Worm (Caenorhabditis elegans) whole organism, late embryonic: ENCODE measurements around the gene frg-1.

Experiments used
- C08G9.2 ChIP-seq: sonication (generic microtip); optimal IDR thresholded peaks from 2 replicates; lab custom pipeline; 2016; ENCODE audit warnings: mild to moderate bottlenecking, missing genetic modification characterization, moderate library complexity, missing compliant biosample characterization
- C38D4.7 ChIP-seq: fragments of 200-800 bp; sonication (Bioruptor generic); optimal IDR thresholded peaks from 2 replicates; lab custom pipeline; 2018; ENCODE audit warnings: mild to moderate bottlenecking, missing genetic modification characterization, moderate library complexity, missing compliant biosample characterization
- F13H6.1 ChIP-seq: sonication (generic microtip); optimal IDR thresholded peaks from 2 replicates; lab custom pipeline; 2016; ENCODE audit warnings: missing genetic modification characterization, missing compliant biosample characterization
- K02D7.2 ChIP-seq: sonication (generic microtip); optimal IDR thresholded peaks from 2 replicates; lab custom pipeline; 2017; ENCODE audit warnings: mild to moderate bottlenecking, missing genetic modification characterization, missing compliant biosample characterization
- T23F11.4 ChIP-seq: fragments of 200-800 bp; sonication (Bioruptor generic); optimal IDR thresholded peaks from 2 replicates; lab custom pipeline; 2018; ENCODE audit warnings: mild to moderate bottlenecking, missing genetic modification characterization, missing compliant biosample characterization
- ahr-1 ChIP-seq: sonication (generic microtip); optimal IDR thresholded peaks from 2 replicates; lab custom pipeline; 2016; ENCODE audit warnings: missing genetic modification characterization, missing compliant biosample characterization
- ceh-22 ChIP-seq: sonication (generic microtip); optimal IDR thresholded peaks from 2 replicates; lab custom pipeline; 2017; ENCODE audit warnings: missing biosample characterization, missing genetic modification characterization
- ceh-24 ChIP-seq: sonication (generic microtip); optimal IDR thresholded peaks from 2 replicates; lab custom pipeline; 2016; ENCODE audit warnings: mild to moderate bottlenecking, missing genetic modification characterization, missing compliant biosample characterization
- ceh-30 ChIP-seq: fragments of 150-350 bp; optimal IDR thresholded peaks from 2 replicates; lab custom pipeline; 2014; ENCODE audit warnings: missing biosample characterization, missing genetic modification characterization
- ceh-45 ChIP-seq: fragments of 200-800 bp; sonication (Bioruptor generic); IDR thresholded peaks from 2 replicates; pipeline ENCODE4 v1.3.6; 2022; ENCODE audit warnings: missing genetic modification reagents, missing genetic modification characterization, missing compliant biosample characterization
- ceh-48 ChIP-seq: sonication (generic microtip); optimal IDR thresholded peaks from 2 replicates; lab custom pipeline; 2016; ENCODE audit warnings: missing genetic modification characterization, inconsistent platforms, missing compliant biosample characterization
- ceh-6 ChIP-seq: fragments of 200-800 bp; sonication (Bioruptor generic); optimal IDR thresholded peaks from 2 replicates; lab custom pipeline; 2018; ENCODE audit warnings: mild to moderate bottlenecking, missing genetic modification characterization, missing compliant biosample characterization
- ceh-9 ChIP-seq: sonication (generic microtip); optimal IDR thresholded peaks from 2 replicates; lab custom pipeline; 2016; ENCODE audit warnings: mild to moderate bottlenecking, missing genetic modification characterization, inconsistent platforms, missing compliant biosample characterization
- dmd-4 ChIP-seq: sonication (generic microtip); optimal IDR thresholded peaks from 2 replicates; lab custom pipeline; 2016; ENCODE audit warnings: borderline replicate concordance, missing genetic modification characterization, missing compliant biosample characterization
- elt-2 ChIP-seq: sonication (generic microtip); optimal IDR thresholded peaks from 2 replicates; lab custom pipeline; 2016; ENCODE audit warnings: missing genetic modification reagents, missing genetic modification characterization, missing compliant biosample characterization
- elt-4 ChIP-seq: sonication (generic microtip); optimal IDR thresholded peaks from 2 replicates; lab custom pipeline; 2016; ENCODE audit warnings: missing genetic modification characterization, missing compliant biosample characterization
- fax-1 ChIP-seq: sonication (generic microtip); optimal IDR thresholded peaks from 2 replicates; lab custom pipeline; 2016; ENCODE audit warnings: missing genotype, missing genetic modification characterization, missing compliant biosample characterization
- fkh-10 ChIP-seq: fragments of 150-350 bp; optimal IDR thresholded peaks from 2 replicates; lab custom pipeline; 2014; ENCODE audit warnings: missing biosample characterization, missing genetic modification reagents, missing genetic modification characterization
- fkh-6 ChIP-seq: sonication (generic microtip); optimal IDR thresholded peaks from 2 replicates; lab custom pipeline; 2016; ENCODE audit warnings: missing genetic modification characterization, missing compliant biosample characterization
- hlh-13 ChIP-seq: fragments of 200-800 bp; sonication (Bioruptor generic); optimal IDR thresholded peaks from 2 replicates; lab custom pipeline; 2018; ENCODE audit warnings: mild to moderate bottlenecking, missing genetic modification characterization, missing compliant biosample characterization
- hlh-30 ChIP-seq: sonication (generic microtip); optimal IDR thresholded peaks from 2 replicates; lab custom pipeline; 2017; ENCODE audit warnings: antibody characterized with exemption, missing genetic modification characterization, missing compliant biosample characterization; ENCODE audit not compliant: insufficient read depth
- lim-6 ChIP-seq: sonication (generic microtip); optimal IDR thresholded peaks from 2 replicates; lab custom pipeline; 2016; ENCODE audit warnings: missing genetic modification characterization, missing compliant biosample characterization
- madf-2 ChIP-seq: sonication (generic microtip); optimal IDR thresholded peaks from 2 replicates; lab custom pipeline; 2017; ENCODE audit warnings: missing genetic modification characterization, missing compliant biosample characterization
- mec-3 ChIP-seq: sonication (generic microtip); optimal IDR thresholded peaks from 2 replicates; lab custom pipeline; 2016; ENCODE audit warnings: borderline replicate concordance, missing genetic modification characterization, missing compliant biosample characterization
- nfya-1 ChIP-seq: sonication (generic microtip); optimal IDR thresholded peaks from 2 replicates; lab custom pipeline; 2017; ENCODE audit warnings: missing genetic modification characterization, mild to moderate bottlenecking, missing compliant biosample characterization, antibody characterized with exemption, moderate library complexity
- npax-4 ChIP-seq: sonication (generic microtip); optimal IDR thresholded peaks from 2 replicates; lab custom pipeline; 2016; ENCODE audit warnings: missing genetic modification characterization, missing compliant biosample characterization
- pag-3 ChIP-seq: sonication (generic microtip); optimal IDR thresholded peaks from 2 replicates; lab custom pipeline; 2016; ENCODE audit warnings: missing compliant biosample characterization, missing genetic modification characterization, borderline replicate concordance
- pqm-1 ChIP-seq: sonication (generic microtip); optimal IDR thresholded peaks from 2 replicates; lab custom pipeline; 2016; ENCODE audit warnings: missing genetic modification characterization, missing compliant biosample characterization
- pros-1 ChIP-seq: fragments of 150-350 bp; optimal IDR thresholded peaks from 2 replicates; lab custom pipeline; 2014; ENCODE audit warnings: missing biosample characterization, missing genetic modification reagents, missing genetic modification characterization
- ref-2 ChIP-seq: sonication (generic microtip); optimal IDR thresholded peaks from 2 replicates; lab custom pipeline; 2016; ENCODE audit warnings: missing genetic modification characterization, missing compliant biosample characterization
- sdc-2 ChIP-seq: sonication (generic microtip); optimal IDR thresholded peaks from 2 replicates; lab custom pipeline; 2016; ENCODE audit warnings: missing genotype, missing genetic modification characterization, missing compliant biosample characterization
- sox-4 ChIP-seq: sonication (generic microtip); optimal IDR thresholded peaks from 2 replicates; lab custom pipeline; 2017; ENCODE audit warnings: mild to moderate bottlenecking, missing genetic modification characterization, inconsistent platforms, missing compliant biosample characterization
- tbx-2 ChIP-seq: sonication (generic microtip); optimal IDR thresholded peaks from 2 replicates; lab custom pipeline; 2016; ENCODE audit warnings: missing genetic modification characterization, missing compliant biosample characterization
- ttx-3 ChIP-seq: sonication (generic microtip); optimal IDR thresholded peaks from 2 replicates; lab custom pipeline; 2016; ENCODE audit warnings: missing genetic modification reagents, missing genetic modification characterization, missing compliant biosample characterization
- unc-3 ChIP-seq, 2 experiments: fragments of 200-800 bp in 1 of 2; sonication (Bioruptor generic) in 1 of 2; sonication (generic microtip) in 1 of 2; conservative IDR thresholded peaks in 1 of 2; optimal IDR thresholded peaks in 1 of 2; 2 replicates each; pipeline versions ENCODE4 v1.3.6 to Lab custom; 2016 to 2022; ENCODE audit warnings: missing compliant biosample characterization in 2 of 2, missing genetic modification characterization in 2 of 2, missing genetic modification reagents in 1 of 2
- unc-42 ChIP-seq: sonication (generic microtip); optimal IDR thresholded peaks from 2 replicates; lab custom pipeline; 2016; ENCODE audit warnings: missing genotype, missing genetic modification characterization, missing compliant biosample characterization
- unc-55 ChIP-seq: sonication (generic microtip); optimal IDR thresholded peaks from 2 replicates; lab custom pipeline; 2017; ENCODE audit warnings: missing biosample characterization, missing genetic modification reagents, missing genetic modification characterization

frg-1 gene

DNA sequence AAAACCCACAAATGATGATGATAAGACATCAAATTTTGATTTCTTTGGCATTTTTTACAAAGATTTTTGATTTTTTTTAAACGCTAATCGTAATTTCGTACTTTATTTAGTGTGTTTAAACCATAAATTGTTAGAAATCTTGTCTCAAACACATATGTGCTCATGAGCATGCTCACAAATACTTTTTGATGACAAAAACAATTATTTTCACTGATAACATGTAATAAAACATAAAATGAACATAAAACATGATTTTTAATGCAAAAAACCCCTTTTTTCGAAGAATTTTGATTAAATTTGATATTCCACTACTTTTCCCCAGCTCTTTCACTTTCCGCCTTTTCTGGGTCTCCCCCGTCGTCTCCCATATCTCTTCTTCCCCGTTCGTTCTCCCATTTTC lies 46.2 kb upstream of the frg-1 start:
- TF ChIP-seq ttx-3 (tag; lab: Kevin White, UChicago): no peak
- TF ChIP-seq madf-2 (tag; lab: Kevin White, UChicago): no peak
- TF ChIP-seq ceh-48 (tag; lab: Kevin White, UChicago): no peak
- TF ChIP-seq tbx-2 (tag; lab: Kevin White, UChicago): no peak
- no peak for TF ChIP-seq fkh-10
- no peak for TF ChIP-seq fkh-6 (tag; lab: Kevin White, UChicago)
- no peak for TF ChIP-seq sdc-2 (tag; lab: Kevin White, UChicago)
- no peak for TF ChIP-seq ceh-6 (GFP tag; lab: Kevin White, UChicago)
- no peak for TF ChIP-seq C38D4.7 (GFP tag; lab: Kevin White, UChicago)
- TF ChIP-seq pqm-1 (tag; lab: Kevin White, UChicago): no peak
- TF ChIP-seq pag-3 (tag; lab: Kevin White, UChicago): no peak
- TF ChIP-seq ceh-45 (GFP tag; lab: Robert Waterston, UW): no peak
- no peak for TF ChIP-seq sox-4 (tag; lab: Kevin White, UChicago)
- TF ChIP-seq C08G9.2 (tag; lab: Kevin White, UChicago): no peak
- TF ChIP-seq ceh-24 (tag; lab: Kevin White, UChicago): no peak
- TF ChIP-seq pros-1: no peak
- no peak for TF ChIP-seq lim-6 (tag; lab: Kevin White, UChicago)
- TF ChIP-seq F13H6.1 (tag; lab: Kevin White, UChicago): no peak
- no peak for TF ChIP-seq fax-1
- no peak for TF ChIP-seq unc-55 (GFP tag; lab: Kevin White, UChicago)

DNA sequence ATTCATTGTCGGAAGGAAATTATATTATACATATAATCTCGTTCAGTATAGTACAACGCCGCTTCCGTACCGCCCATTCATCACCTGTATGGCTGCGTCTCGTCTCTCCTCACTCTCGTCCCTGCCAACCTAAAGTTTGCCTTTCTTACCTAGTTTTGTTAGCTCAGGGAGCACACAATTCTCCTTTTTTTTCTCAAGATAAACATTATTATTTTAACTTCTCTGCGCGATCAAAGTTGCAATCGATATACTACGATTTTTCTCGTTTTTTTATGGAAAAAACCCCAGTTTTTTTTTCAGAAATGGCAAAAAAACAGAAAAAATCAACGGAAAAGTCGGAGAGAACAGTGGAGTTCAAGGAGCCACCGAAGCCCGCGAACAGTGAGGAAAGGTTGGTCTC lies 44.5 kb upstream of the frg-1 start, which contains the start of gene epg-3:
epg-3 (plus strand) TSS at position 301 of the 400 bp plus-strand sequence.
- TF ChIP-seq npax-4 (tag; lab: Kevin White, UChicago) (no peak), mec-3 (tag; lab: Kevin White, UChicago) (no peak), ceh-9 (tag; lab: Kevin White, UChicago) (no peak), ref-2 (tag; lab: Kevin White, UChicago) (no peak), fax-1 (no peak)
- TF ChIP-seq, all 69 proteins: peak for 0

DNA sequence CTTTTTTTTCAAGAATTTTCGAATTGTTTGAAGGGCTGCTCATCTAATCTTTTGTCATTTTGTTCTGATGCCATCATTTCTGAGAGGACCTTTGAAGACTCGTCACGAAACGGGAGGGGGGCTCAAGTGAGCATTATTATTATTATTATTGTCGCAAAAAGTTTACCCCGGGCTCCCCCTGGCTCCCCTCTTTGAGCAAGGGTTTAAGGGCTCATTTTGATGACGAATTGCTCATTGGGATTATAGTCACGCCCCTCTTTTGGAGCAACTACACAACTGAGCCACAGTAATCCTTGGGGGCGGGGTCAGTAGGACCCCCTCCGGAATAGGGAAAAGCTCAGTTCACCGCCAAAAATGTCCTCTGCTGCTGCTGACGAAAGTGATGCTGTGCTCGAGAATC lies 36.7 kb upstream of the frg-1 start, which contains the start of gene unc-25:
unc-25 (plus strand) TSS at position 345 of the 400 bp plus-strand sequence.
- TF ChIP-seq T23F11.4 (GFP tag; lab: Kevin White, UChicago) (no peak), unc-3 (GFP tag; conservative IDR thresholded peaks at IDR 0.05; lab: Robert Waterston, UW) (no peak), unc-3 (tag; optimal IDR thresholded peaks at IDR 0.05; lab: Kevin White, UChicago) (no peak), elt-2 (tag; lab: Kevin White, UChicago) (no peak), K02D7.2 (tag; lab: Kevin White, UChicago) (no peak), dmd-4 (tag; lab: Kevin White, UChicago) (no peak), ceh-6 (GFP tag; lab: Kevin White, UChicago) (no peak), ceh-22 (tag; lab: Kevin White, UChicago) (no peak), fkh-6 (tag; lab: Kevin White, UChicago) (no peak), hlh-30 (no peak), hlh-13 (no peak), elt-4 (tag; lab: Kevin White, UChicago) (no peak), unc-42 (tag; lab: Kevin White, UChicago) (no peak), ahr-1 (tag; lab: Kevin White, UChicago) (no peak), tbx-2 (tag; lab: Kevin White, UChicago) (no peak), lim-6 (tag; lab: Kevin White, UChicago) (no peak)
- TF ChIP-seq, all 69 proteins: peak for 0

ce11 chrIII:12944064-12944463 lies 34.9 kb upstream of the frg-1 start:
- peak; percentile 98 for TF ChIP-seq nfya-1 (tag; lab: Kevin White, UChicago)
- TF ChIP-seq ceh-30 (tag; lab: Kevin White, UChicago): no peak
